Worm (Caenorhabditis elegans) whole organism, late embryonic: ENCODE measurements around the gene F21A3.2.

ENCODE experiments used
- C38D4.7 ChIP-seq: fragments of 200-800 bp; sonication (Bioruptor generic); optimal IDR thresholded peaks from 2 replicates; lab custom pipeline; 2018; ENCODE audit warnings: mild to moderate bottlenecking, missing genetic modification characterization, moderate library complexity, missing compliant biosample characterization
- F13H6.1 ChIP-seq: sonication (generic microtip); optimal IDR thresholded peaks from 2 replicates; lab custom pipeline; 2016; ENCODE audit warnings: missing genetic modification characterization, missing compliant biosample characterization
- K02D7.2 ChIP-seq: sonication (generic microtip); optimal IDR thresholded peaks from 2 replicates; lab custom pipeline; 2017; ENCODE audit warnings: mild to moderate bottlenecking, missing genetic modification characterization, missing compliant biosample characterization
- K09A11.1 ChIP-seq: sonication (generic microtip); optimal IDR thresholded peaks from 2 replicates; lab custom pipeline; 2017; ENCODE audit warnings: antibody characterized with exemption, mild to moderate bottlenecking, missing genetic modification characterization, missing compliant biosample characterization; ENCODE audit not compliant: insufficient read depth
- ama-1 ChIP-seq: fragments of 150-350 bp; optimal IDR thresholded peaks from 2 replicates; lab custom pipeline; 2014
- ceh-18 ChIP-seq: sonication (generic microtip); optimal IDR thresholded peaks from 2 replicates; lab custom pipeline; 2016; ENCODE audit warnings: missing genetic modification characterization, missing compliant biosample characterization
- ceh-19 ChIP-seq: fragments of 200-800 bp; sonication (Bioruptor generic); optimal IDR thresholded peaks from 2 replicates; lab custom pipeline; 2018; ENCODE audit warnings: mild to moderate bottlenecking, missing genetic modification characterization, missing compliant biosample characterization
- ceh-2 ChIP-seq: sonication (generic microtip); optimal IDR thresholded peaks from 2 replicates; lab custom pipeline; 2016; ENCODE audit warnings: missing genotype, missing genetic modification characterization, missing compliant biosample characterization
- ceh-22 ChIP-seq: sonication (generic microtip); optimal IDR thresholded peaks from 2 replicates; lab custom pipeline; 2017; ENCODE audit warnings: missing biosample characterization, missing genetic modification characterization
- ceh-30 ChIP-seq: fragments of 150-350 bp; optimal IDR thresholded peaks from 2 replicates; lab custom pipeline; 2014; ENCODE audit warnings: missing biosample characterization, missing genetic modification characterization
- ceh-34 ChIP-seq: sonication (generic microtip); optimal IDR thresholded peaks from 2 replicates; lab custom pipeline; 2016; ENCODE audit warnings: mild to moderate bottlenecking, missing genetic modification characterization, missing compliant biosample characterization
- ceh-48 ChIP-seq: sonication (generic microtip); optimal IDR thresholded peaks from 2 replicates; lab custom pipeline; 2016; ENCODE audit warnings: missing genetic modification characterization, inconsistent platforms, missing compliant biosample characterization
- ceh-6 ChIP-seq: fragments of 200-800 bp; sonication (Bioruptor generic); optimal IDR thresholded peaks from 2 replicates; lab custom pipeline; 2018; ENCODE audit warnings: mild to moderate bottlenecking, missing genetic modification characterization, missing compliant biosample characterization
- ceh-9 ChIP-seq: sonication (generic microtip); optimal IDR thresholded peaks from 2 replicates; lab custom pipeline; 2016; ENCODE audit warnings: mild to moderate bottlenecking, missing genetic modification characterization, inconsistent platforms, missing compliant biosample characterization
- che-1 ChIP-seq: sonication (generic microtip); optimal IDR thresholded peaks from 2 replicates; lab custom pipeline; 2016; ENCODE audit warnings: mild to moderate bottlenecking, missing genetic modification characterization, missing compliant biosample characterization
- dmd-4 ChIP-seq: sonication (generic microtip); optimal IDR thresholded peaks from 2 replicates; lab custom pipeline; 2016; ENCODE audit warnings: borderline replicate concordance, missing genetic modification characterization, missing compliant biosample characterization
- dve-1 ChIP-seq: sonication (generic microtip); optimal IDR thresholded peaks from 2 replicates; lab custom pipeline; 2017; ENCODE audit warnings: antibody characterized with exemption, mild to moderate bottlenecking, missing genetic modification characterization, missing compliant biosample characterization
- elt-2 ChIP-seq: sonication (generic microtip); optimal IDR thresholded peaks from 2 replicates; lab custom pipeline; 2016; ENCODE audit warnings: missing genetic modification reagents, missing genetic modification characterization, missing compliant biosample characterization
- eyg-1 ChIP-seq: sonication (generic microtip); optimal IDR thresholded peaks from 2 replicates; lab custom pipeline; 2016; ENCODE audit warnings: missing genotype, missing genetic modification characterization, missing compliant biosample characterization
- fax-1 ChIP-seq: sonication (generic microtip); optimal IDR thresholded peaks from 2 replicates; lab custom pipeline; 2016; ENCODE audit warnings: missing genotype, missing genetic modification characterization, missing compliant biosample characterization
- gmeb-2 ChIP-seq: sonication (generic microtip); optimal IDR thresholded peaks from 2 replicates; lab custom pipeline; 2016; ENCODE audit warnings: missing genetic modification characterization, inconsistent platforms, missing compliant biosample characterization
- hlh-30 ChIP-seq: sonication (generic microtip); optimal IDR thresholded peaks from 2 replicates; lab custom pipeline; 2017; ENCODE audit warnings: antibody characterized with exemption, missing genetic modification characterization, missing compliant biosample characterization; ENCODE audit not compliant: insufficient read depth
- hlh-6 ChIP-seq: sonication (generic microtip); optimal IDR thresholded peaks from 2 replicates; lab custom pipeline; 2016; ENCODE audit warnings: missing genotype, missing genetic modification characterization, missing compliant biosample characterization
- lim-6 ChIP-seq: sonication (generic microtip); optimal IDR thresholded peaks from 2 replicates; lab custom pipeline; 2016; ENCODE audit warnings: missing genetic modification characterization, missing compliant biosample characterization
- lin-11 ChIP-seq: fragments of 200-800 bp; sonication (Bioruptor generic); optimal IDR thresholded peaks from 2 replicates; lab custom pipeline; 2018; ENCODE audit warnings: mild to moderate bottlenecking, missing genetic modification characterization, missing compliant biosample characterization
- madf-2 ChIP-seq: sonication (generic microtip); optimal IDR thresholded peaks from 2 replicates; lab custom pipeline; 2017; ENCODE audit warnings: missing genetic modification characterization, missing compliant biosample characterization
- nfya-1 ChIP-seq: sonication (generic microtip); optimal IDR thresholded peaks from 2 replicates; lab custom pipeline; 2017; ENCODE audit warnings: missing genetic modification characterization, mild to moderate bottlenecking, missing compliant biosample characterization, antibody characterized with exemption, moderate library complexity
- nhr-232 ChIP-seq: sonication (generic microtip); optimal IDR thresholded peaks from 2 replicates; lab custom pipeline; 2016; ENCODE audit warnings: missing genetic modification characterization, missing compliant biosample characterization
- npax-4 ChIP-seq: sonication (generic microtip); optimal IDR thresholded peaks from 2 replicates; lab custom pipeline; 2016; ENCODE audit warnings: missing genetic modification characterization, missing compliant biosample characterization
- pha-4 ChIP-seq: fragments of 150-350 bp; optimal IDR thresholded peaks from 2 replicates; lab custom pipeline; 2018; ENCODE audit warnings: missing biosample characterization, missing genetic modification reagents, missing genetic modification characterization
- pqm-1 ChIP-seq: sonication (generic microtip); optimal IDR thresholded peaks from 2 replicates; lab custom pipeline; 2016; ENCODE audit warnings: missing genetic modification characterization, missing compliant biosample characterization
- ref-2 ChIP-seq: sonication (generic microtip); optimal IDR thresholded peaks from 2 replicates; lab custom pipeline; 2016; ENCODE audit warnings: missing genetic modification characterization, missing compliant biosample characterization
- rnt-1 ChIP-seq: sonication (generic microtip); optimal IDR thresholded peaks from 2 replicates; lab custom pipeline; 2016; ENCODE audit warnings: missing genetic modification characterization, missing compliant biosample characterization
- sdc-2 ChIP-seq: sonication (generic microtip); optimal IDR thresholded peaks from 2 replicates; lab custom pipeline; 2016; ENCODE audit warnings: missing genotype, missing genetic modification characterization, missing compliant biosample characterization
- sox-2 ChIP-seq: fragments of 200-800 bp; sonication (Bioruptor generic); IDR thresholded peaks from 2 replicates; pipeline ENCODE4 v1.3.6; 2022; ENCODE audit warnings: missing genetic modification reagents, missing genetic modification characterization, missing compliant biosample characterization
- sox-4 ChIP-seq: sonication (generic microtip); optimal IDR thresholded peaks from 2 replicates; lab custom pipeline; 2017; ENCODE audit warnings: mild to moderate bottlenecking, missing genetic modification characterization, inconsistent platforms, missing compliant biosample characterization
- syd-9 ChIP-seq: sonication (generic microtip); optimal IDR thresholded peaks from 2 replicates; lab custom pipeline; 2016; ENCODE audit warnings: mild to moderate bottlenecking, missing genetic modification characterization, moderate library complexity, missing compliant biosample characterization
- tbx-7 ChIP-seq: sonication (generic microtip); optimal IDR thresholded peaks from 2 replicates; lab custom pipeline; 2016; ENCODE audit warnings: missing genotype, missing genetic modification characterization, missing compliant biosample characterization
- ttx-3 ChIP-seq: sonication (generic microtip); optimal IDR thresholded peaks from 2 replicates; lab custom pipeline; 2016; ENCODE audit warnings: missing genetic modification reagents, missing genetic modification characterization, missing compliant biosample characterization
- unc-42 ChIP-seq: sonication (generic microtip); optimal IDR thresholded peaks from 2 replicates; lab custom pipeline; 2016; ENCODE audit warnings: missing genotype, missing genetic modification characterization, missing compliant biosample characterization
- unc-55 ChIP-seq: sonication (generic microtip); optimal IDR thresholded peaks from 2 replicates; lab custom pipeline; 2017; ENCODE audit warnings: missing biosample characterization, missing genetic modification reagents, missing genetic modification characterization
- unc-86 ChIP-seq: sonication (generic microtip); optimal IDR thresholded peaks from 2 replicates; lab custom pipeline; 2016; ENCODE audit warnings: missing genetic modification characterization, missing compliant biosample characterization

The F21A3.2 gene

DNA sequence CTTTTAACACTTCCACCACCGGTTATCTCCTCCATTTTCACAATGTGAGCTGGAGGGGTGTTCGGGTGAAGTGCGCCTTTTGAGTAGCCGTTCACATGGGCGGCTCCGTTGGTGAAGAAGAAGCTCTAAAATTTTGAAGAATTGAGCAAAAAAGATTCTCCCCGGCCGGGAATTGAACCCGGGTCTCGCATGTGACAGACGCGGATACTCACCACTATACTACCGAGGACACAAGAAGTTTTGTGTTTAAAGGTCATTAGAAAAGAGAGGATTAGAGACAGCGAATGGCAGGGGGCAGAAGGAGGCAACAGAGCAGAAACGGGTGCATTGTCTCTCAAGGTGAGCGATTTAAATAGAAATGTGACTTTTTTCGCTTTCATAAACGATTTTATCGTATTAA is 17.9 kb upstream of the F21A3.2 start (continued):
- peak; percentile 83 for TF ChIP-seq gmeb-2
- peak; percentile 80 for TF ChIP-seq che-1 (tag; lab: Kevin White, UChicago)
- TF ChIP-seq ceh-18, result peak; percentile 69
- TF ChIP-seq sox-4 (tag; lab: Kevin White, UChicago), result peak; percentile 75
- TF ChIP-seq ref-2 (tag; lab: Kevin White, UChicago), result peak; percentile 81
- peak; percentile 36 for TF ChIP-seq pqm-1 (tag; lab: Kevin White, UChicago)
- TF ChIP-seq lin-11 (tag; lab: Kevin White, UChicago), result peak; percentile 78
- peak; percentile 47 for TF ChIP-seq dve-1 (tag; lab: Kevin White, UChicago)
- TF ChIP-seq pha-4 (tag; lab: Kevin White, UChicago), result no peak
- peak; percentile 74 for TF ChIP-seq elt-2
- TF ChIP-seq K02D7.2 (tag; lab: Kevin White, UChicago), result peak; percentile 61
- no peak for TF ChIP-seq ceh-22
- peak; percentile 72 for TF ChIP-seq madf-2 (tag; lab: Kevin White, UChicago)
- TF ChIP-seq ceh-6 (GFP tag; lab: Kevin White, UChicago), result peak; percentile 78
- no peak for TF ChIP-seq lim-6 (tag; lab: Kevin White, UChicago)
- peak; percentile 58 for TF ChIP-seq nfya-1
- TF ChIP-seq ceh-34 (tag; lab: Kevin White, UChicago), result peak; percentile 76
- no peak for TF ChIP-seq unc-55
- TF ChIP-seq hlh-30, result peak; percentile 89
- TF ChIP-seq K09A11.1 (tag; lab: Kevin White, UChicago), result peak; percentile 49
- TF ChIP-seq tbx-7 (tag; lab: Kevin White, UChicago), result peak; percentile 43
- TF ChIP-seq fax-1, result peak; percentile 55
- peak; percentile 79 for TF ChIP-seq ceh-2
- peak; percentile 73 for TF ChIP-seq nhr-232 (tag; lab: Kevin White, UChicago)
- TF ChIP-seq syd-9 (tag; lab: Kevin White, UChicago), result peak; percentile 75

DNA sequence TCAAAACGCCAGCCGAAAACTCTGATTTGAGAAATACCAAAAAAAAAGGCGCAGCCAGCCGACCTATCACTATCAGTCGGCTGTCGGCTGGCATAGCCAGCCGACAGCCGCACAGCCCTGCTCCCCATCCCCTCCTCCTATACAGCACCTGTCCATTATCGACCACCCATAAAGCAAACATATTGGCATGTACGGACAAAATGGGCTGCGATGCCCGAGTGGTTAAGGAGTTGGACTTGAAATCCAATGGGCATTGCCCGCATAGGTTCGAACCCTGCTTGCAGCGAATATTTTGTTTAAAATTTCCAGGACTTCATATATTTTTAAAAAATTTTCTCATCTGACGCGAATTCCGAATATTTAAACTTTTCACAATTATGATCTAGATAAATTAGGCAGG is 16.6 kb upstream of the F21A3.2 start:
- TF ChIP-seq syd-9 (tag; lab: Kevin White, UChicago) (no peak), rnt-1 (tag; lab: Kevin White, UChicago) (no peak), ceh-30 (tag; lab: Kevin White, UChicago) (no peak), ttx-3 (no peak), pha-4 (tag; lab: Kevin White, UChicago) (no peak), unc-55 (no peak), elt-2 (no peak), unc-42 (tag; lab: Kevin White, UChicago) (no peak), tbx-7 (tag; lab: Kevin White, UChicago) (no peak), gmeb-2 (no peak), npax-4 (tag; lab: Kevin White, UChicago) (no peak), ceh-22 (no peak)

DNA sequence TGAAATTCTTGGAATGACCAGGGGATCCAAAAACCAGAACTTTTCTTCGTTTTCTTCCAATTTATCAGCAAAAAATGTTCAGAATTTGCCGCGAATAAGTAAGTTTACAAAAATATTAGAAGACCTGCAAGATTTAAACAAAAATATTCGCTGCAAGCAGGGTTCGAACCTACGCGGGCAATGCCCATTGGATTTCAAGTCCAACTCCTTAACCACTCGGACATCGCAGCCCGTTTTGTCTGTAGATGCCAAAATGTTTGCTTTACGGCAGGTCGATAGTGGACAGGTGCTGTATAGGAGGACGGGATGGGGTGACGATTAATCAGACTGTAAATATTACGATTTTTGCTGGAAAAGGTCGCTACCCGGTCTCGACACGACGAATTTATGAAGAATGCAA is 14.0 kb upstream of the F21A3.2 start:
- TF ChIP-seq F13H6.1 (tag; lab: Kevin White, UChicago) (no peak), che-1 (tag; lab: Kevin White, UChicago) (no peak), ceh-19 (GFP tag; lab: Kevin White, UChicago) (no peak)

DNA sequence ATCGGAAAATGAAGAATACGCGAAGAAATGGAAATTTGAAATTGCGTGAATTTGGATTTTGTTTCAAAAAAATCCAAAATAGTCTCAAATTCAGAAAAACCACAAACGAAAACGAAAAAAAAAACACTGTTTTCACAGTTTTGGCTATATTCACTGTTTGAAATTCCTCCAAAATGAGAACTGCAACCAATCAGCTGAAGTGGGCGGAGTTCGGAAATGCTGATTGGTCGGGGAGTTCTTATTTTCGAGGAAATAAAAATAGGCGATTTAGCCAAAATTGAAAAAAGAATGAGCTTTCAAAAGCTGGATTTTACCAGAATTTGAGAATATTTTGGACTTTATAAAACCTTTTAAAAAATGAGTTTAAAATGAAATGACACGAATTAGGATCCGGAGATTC is 11.1 kb upstream of the F21A3.2 start, which contains the start of gene glb-14:
Gene glb-14, minus strand, starts transcription at position 97 of the 400 bp plus-strand sequence.
- TF ChIP-seq syd-9 (tag; lab: Kevin White, UChicago) (no peak), nfya-1 (peak; percentile 63)

DNA sequence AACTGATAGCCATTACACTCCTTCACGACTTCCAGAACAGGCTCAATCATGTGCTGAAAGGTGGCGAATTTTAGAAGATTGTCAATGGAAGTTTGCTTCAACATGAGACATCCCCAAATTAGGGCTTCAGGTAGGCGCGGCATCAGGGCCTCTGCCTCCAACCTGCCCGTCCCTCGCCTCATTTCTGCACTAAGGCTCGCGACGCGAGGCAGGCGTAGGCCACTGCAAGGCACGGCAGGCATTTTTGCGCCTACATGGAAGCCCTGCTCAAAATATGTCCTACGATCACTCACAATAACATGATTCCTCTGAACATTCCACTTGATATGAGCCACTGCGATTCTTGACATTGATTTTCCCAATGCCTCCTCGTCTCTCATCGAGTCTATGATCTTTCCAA is 9.5 kb upstream of the F21A3.2 start:
- TF ChIP-seq unc-86 (tag; lab: Kevin White, UChicago), result no peak
- no peak for TF ChIP-seq pha-4 (tag; lab: Kevin White, UChicago)
- TF ChIP-seq lim-6 (tag; lab: Kevin White, UChicago), result no peak
- TF ChIP-seq ceh-48 (tag; lab: Kevin White, UChicago), result no peak
- TF ChIP-seq ama-1 (lab: Kevin White, UChicago), result no peak
- no peak for TF ChIP-seq C38D4.7 (GFP tag; lab: Kevin White, UChicago)
- no peak for TF ChIP-seq eyg-1 (tag; lab: Kevin White, UChicago)
- TF ChIP-seq sdc-2 (tag; lab: Kevin White, UChicago), result no peak
- no peak for TF ChIP-seq dmd-4
- no peak for TF ChIP-seq ref-2 (tag; lab: Kevin White, UChicago)
- no peak for TF ChIP-seq sox-2 (GFP tag; lab: Robert Waterston, UW)
- no peak for TF ChIP-seq hlh-6 (tag; lab: Kevin White, UChicago)
- TF ChIP-seq hlh-30, result no peak
- TF ChIP-seq ceh-9 (tag; lab: Kevin White, UChicago), result no peak
